Fruit fly (Drosophila melanogaster) whole organism, embryonic: ENCODE results near the gene dob.

Experiments
- CG10543 ChIP-seq: fragments of 200-800 bp; sonication (Bioruptor generic); optimal IDR thresholded peaks from 3 replicates; lab custom pipeline; 2017; ENCODE audit warnings: missing biosample characterization, mild to moderate bottlenecking, missing genetic modification characterization, moderate library complexity
- CG13894 ChIP-seq: fragments of 200-800 bp; sonication (Bioruptor generic); optimal IDR thresholded peaks from 3 replicates; lab custom pipeline; 2018; ENCODE audit warnings: missing biosample characterization, mild to moderate bottlenecking, missing genetic modification characterization, moderate library complexity
- CG16779 ChIP-seq: fragments of 200-800 bp; sonication (Bioruptor generic); IDR thresholded peaks from 2 replicates; pipeline ENCODE4 v1.3.6; 2022; ENCODE audit warnings: missing biosample characterization, missing genetic modification characterization
- CG17328 ChIP-seq: fragments of 200-800 bp; sonication (Bioruptor generic); IDR thresholded peaks from 2 replicates; pipeline ENCODE4 v1.3.6; 2022; ENCODE audit warnings: missing biosample characterization, missing genetic modification characterization
- CG17612 ChIP-seq: fragments of 200-800 bp; sonication (Bioruptor generic); IDR thresholded peaks from 2 replicates; pipeline ENCODE4 v1.3.6; 2022; ENCODE audit warnings: missing biosample characterization, missing genetic modification characterization
- CG30431 ChIP-seq: fragments of 200-800 bp; sonication (Bioruptor generic); optimal IDR thresholded peaks from 2 replicates; lab custom pipeline; 2017; ENCODE audit warnings: missing biosample characterization, missing genetic modification characterization
- CG34376 ChIP-seq: fragments of 200-800 bp; sonication (Bioruptor generic); optimal IDR thresholded peaks from 2 replicates; lab custom pipeline; 2018; ENCODE audit warnings: missing biosample characterization, mild to moderate bottlenecking, missing genetic modification characterization
- CG4617 ChIP-seq: fragments of 200-800 bp; sonication (Bioruptor generic); optimal IDR thresholded peaks from 3 replicates; lab custom pipeline; 2016; ENCODE audit warnings: missing biosample characterization, missing genetic modification characterization, borderline replicate concordance
- CG4707 ChIP-seq: fragments of 200-800 bp; sonication (Bioruptor generic); optimal IDR thresholded peaks from 2 replicates; lab custom pipeline; 2018; ENCODE audit warnings: missing biosample characterization, mild to moderate bottlenecking, missing genetic modification characterization, moderate library complexity
- CG6654 ChIP-seq: fragments of 200-800 bp; sonication (Bioruptor generic); optimal IDR thresholded peaks from 2 replicates; lab custom pipeline; 2017; ENCODE audit warnings: missing biosample characterization, mild to moderate bottlenecking, missing genetic modification characterization
- CG7271 ChIP-seq: fragments of 200-800 bp; sonication (Bioruptor generic); optimal IDR thresholded peaks from 2 replicates; lab custom pipeline; 2018; ENCODE audit warnings: missing biosample characterization, mild to moderate bottlenecking, missing genetic modification characterization, moderate library complexity
- D19B ChIP-seq: fragments of 200-800 bp; sonication (Bioruptor generic); optimal IDR thresholded peaks from 2 replicates; lab custom pipeline; 2017; ENCODE audit warnings: missing biosample characterization, mild to moderate bottlenecking, missing genetic modification characterization
- Deaf1 ChIP-seq: fragments of 200-800 bp; optimal IDR thresholded peaks from 3 replicates; lab custom pipeline; 2019; ENCODE audit warnings: missing biosample characterization, mild to moderate bottlenecking, missing genetic modification characterization, moderate library complexity
- Doc3 ChIP-seq: fragments of 200-800 bp; sonication (Bioruptor generic); IDR thresholded peaks from 3 replicates; pipeline ENCODE4 v1.3.6; 2022; ENCODE audit warnings: missing biosample characterization, missing genetic modification characterization; ENCODE audit not compliant: partially characterized antibody
- Dref ChIP-seq: fragments of 200-800 bp; sonication (Bioruptor generic); IDR thresholded peaks from 2 replicates; pipeline ENCODE4 v1.3.6; 2022; ENCODE audit warnings: missing biosample characterization, missing genetic modification characterization
- Hmx ChIP-seq: fragments of 200-800 bp; sonication (Bioruptor generic); optimal IDR thresholded peaks from 2 replicates; lab custom pipeline; 2016; ENCODE audit warnings: missing biosample characterization, missing genetic modification characterization
- MTF-1 ChIP-seq: fragments of 200-800 bp; sonication (Bioruptor generic); optimal IDR thresholded peaks from 2 replicates; lab custom pipeline; 2018; ENCODE audit warnings: missing biosample characterization, mild to moderate bottlenecking, missing genetic modification characterization, borderline replicate concordance
- Max ChIP-seq: fragments of 200-800 bp; sonication (Bioruptor generic); optimal IDR thresholded peaks from 2 replicates; lab custom pipeline; 2016; ENCODE audit warnings: missing biosample characterization, mild to moderate bottlenecking, missing genetic modification characterization
- Mes4 ChIP-seq: fragments of 200-800 bp; sonication (Bioruptor generic); optimal IDR thresholded peaks from 2 replicates; lab custom pipeline; 2016; ENCODE audit warnings: missing biosample characterization, missing genetic modification characterization
- Mrtf ChIP-seq: fragments of 200-800 bp; sonication (Bioruptor generic); IDR thresholded peaks from 3 replicates; pipeline ENCODE4 v1.3.6; 2022; ENCODE audit warnings: missing biosample characterization, missing genetic modification characterization
- Nf-YA ChIP-seq: fragments of 200-800 bp; sonication (Bioruptor generic); IDR thresholded peaks from 2 replicates; pipeline ENCODE4 v1.3.6; 2022; ENCODE audit warnings: missing biosample characterization, missing genetic modification characterization
- Nf-YC ChIP-seq: fragments of 200-800 bp; optimal IDR thresholded peaks from 3 replicates; lab custom pipeline; 2019; ENCODE audit warnings: missing biosample characterization, mild to moderate bottlenecking, missing genetic modification characterization, moderate library complexity
- Pdp1 ChIP-seq, 2 experiments: fragments of 200-800 bp; sonication (Bioruptor generic); optimal IDR thresholded peaks; 3 replicates each; lab custom pipeline; 2016; ENCODE audit warnings: missing biosample characterization in 2 of 2, missing genetic modification characterization in 2 of 2, mild to moderate bottlenecking in 1 of 2, moderate library complexity in 1 of 2
- az2 ChIP-seq: fragments of 200-800 bp; sonication (Bioruptor generic); optimal IDR thresholded peaks from 3 replicates; lab custom pipeline; 2016; ENCODE audit warnings: missing biosample characterization, missing genetic modification characterization
- bsh ChIP-seq, 2 experiments: fragments of 200-800 bp; sonication (Bioruptor generic); optimal IDR thresholded peaks; 2 replicates each; lab custom pipeline; 2017 to 2018; ENCODE audit warnings: mild to moderate bottlenecking in 2 of 2, missing biosample characterization in 2 of 2, missing genetic modification characterization in 2 of 2, moderate library complexity in 1 of 2
- chinmo ChIP-seq: fragments of 200-800 bp; sonication (Bioruptor generic); IDR thresholded peaks from 4 replicates; pipeline ENCODE4 v1.3.6; 2022; ENCODE audit warnings: missing biosample characterization, missing genetic modification characterization; ENCODE audit not compliant: partially characterized antibody
- chn ChIP-seq: fragments of 200-800 bp; sonication (Bioruptor generic); optimal IDR thresholded peaks from 2 replicates; lab custom pipeline; 2016; ENCODE audit warnings: missing biosample characterization, missing genetic modification characterization
- dati ChIP-seq: fragments of 200-800 bp; sonication (Bioruptor generic); IDR thresholded peaks from 2 replicates; pipeline ENCODE4 v1.3.6; 2022; ENCODE audit warnings: missing biosample characterization, missing genetic modification characterization
- eve ChIP-seq, 2 experiments: fragments of >200 bp; optimal IDR thresholded peaks; 2 replicates each; lab custom pipeline; 2017; ENCODE audit warnings: missing biosample characterization in 2 of 2, missing genetic modification characterization in 2 of 2
- kah ChIP-seq: fragments of 200-800 bp; sonication (Bioruptor generic); optimal IDR thresholded peaks from 2 replicates; lab custom pipeline; 2018; ENCODE audit warnings: missing biosample characterization, mild to moderate bottlenecking, missing genetic modification characterization
- mirr ChIP-seq: fragments of 200-800 bp; sonication (Bioruptor generic); optimal IDR thresholded peaks from 3 replicates; lab custom pipeline; 2018; ENCODE audit warnings: missing biosample characterization, mild to moderate bottlenecking, missing genetic modification characterization
- nom ChIP-seq: fragments of 200-800 bp; sonication (Bioruptor generic); optimal IDR thresholded peaks from 2 replicates; lab custom pipeline; 2017; ENCODE audit warnings: missing biosample characterization, missing genetic modification characterization, mild to moderate bottlenecking, moderate library complexity, missing genetic modification reagents
- rib ChIP-seq: fragments of 200-800 bp; sonication (Bioruptor generic); IDR thresholded peaks from 2 replicates; pipeline ENCODE4 v1.3.6; 2022; ENCODE audit warnings: missing biosample characterization, missing genetic modification characterization
- sd ChIP-seq: fragments of 200-800 bp; sonication (Bioruptor generic); optimal IDR thresholded peaks from 3 replicates; lab custom pipeline; 2018; ENCODE audit warnings: missing biosample characterization, mild to moderate bottlenecking, missing genetic modification characterization, moderate library complexity
- so ChIP-seq: fragments of 200-800 bp; sonication (Bioruptor generic); IDR thresholded peaks from 3 replicates; pipeline ENCODE4 v1.3.6; 2022; ENCODE audit warnings: missing biosample characterization, missing genetic modification characterization
- sr ChIP-seq: fragments of 200-800 bp; sonication (Bioruptor generic); IDR thresholded peaks from 3 replicates; pipeline ENCODE4 v1.3.6; 2022; ENCODE audit warnings: missing biosample characterization, missing genetic modification characterization
- unpg ChIP-seq: fragments of 200-800 bp; sonication (Bioruptor generic); optimal IDR thresholded peaks from 3 replicates; lab custom pipeline; 2018; ENCODE audit warnings: missing biosample characterization, mild to moderate bottlenecking, missing genetic modification characterization, moderate library complexity
- wdn ChIP-seq: fragments of 200-800 bp; sonication (Bioruptor generic); IDR thresholded peaks from 2 replicates; pipeline ENCODE4 v1.3.6; 2022; ENCODE audit warnings: missing biosample characterization, missing genetic modification characterization
- wek ChIP-seq: fragments of 200-800 bp; sonication (Bioruptor generic); optimal IDR thresholded peaks from 3 replicates; lab custom pipeline; 2018; ENCODE audit warnings: missing biosample characterization, mild to moderate bottlenecking, missing genetic modification characterization, moderate library complexity

The dob gene

dm6 chrX:15079163-15079809 lies 12.5 kb downstream of the dob start (continued):
- TF ChIP-seq CG7271 (tag; lab: Kevin White, UChicago) (no peak), dati (GFP tag; lab: Robert Waterston, UW) (no peak), chinmo (0 out of 4 replicates have a peak, but pooled peaks have one; percentile 44), unpg (no peak), Doc3 (GFP tag; lab: Robert Waterston, UW) (no peak), Pdp1 (GFP tag; optimal IDR thresholded peaks at IDR 0.05; lab: Kevin White, UChicago) (peak in 1 of 2 experiments; percentile 65), CG17612 (GFP tag; lab: Robert Waterston, UW) (no peak), CG6654 (no peak), mirr (GFP tag; lab: Kevin White, UChicago) (no peak), eve (GFP tag; optimal IDR thresholded peaks at IDR 0.05; lab: Kevin White, UChicago) (peak in 1 of 2 experiments; percentile 25), sr (GFP tag; lab: Robert Waterston, UW) (no peak), CG16779 (GFP tag; lab: Robert Waterston, UW) (no peak), CG4707 (GFP tag; lab: Kevin White, UChicago) (no peak), wek (GFP tag; lab: Kevin White, UChicago) (no peak), kah (no peak), Dref (no peak), MTF-1 (no peak), CG17328 (GFP tag; lab: Robert Waterston, UW) (no peak), az2 (no peak), Mes4 (GFP tag; lab: Kevin White, UChicago) (no peak), wdn (GFP tag; lab: Robert Waterston, UW) (no peak), Max (GFP tag; lab: Kevin White, UChicago) (no peak), Nf-YA (GFP tag; lab: Robert Waterston, UW) (no peak), so (0 out of 3 replicates have a peak, but pooled peaks have one; percentile 21), CG34376 (GFP tag; lab: Kevin White, UChicago) (peak; percentile 60), CG10543 (GFP tag; lab: Kevin White, UChicago) (peak; percentile 19), Nf-YC (tag; lab: Kevin White, UChicago) (no peak), Mrtf (GFP tag; lab: Robert Waterston, UW) (no peak), Deaf1 (tag; lab: Kevin White, UChicago) (no peak), sd (tag; lab: Kevin White, UChicago) (peak; percentile 22), bsh (GFP tag; optimal IDR thresholded peaks at IDR 0.05; lab: Kevin White, UChicago) (peak in 1 of 2 experiments; percentile 18), rib (GFP tag; lab: Robert Waterston, UW) (no peak), CG4617 (GFP tag; lab: Kevin White, UChicago) (no peak), CG30431 (GFP tag; lab: Kevin White, UChicago) (no peak)

dm6 chrX:15079945-15080344 lies 13.1 kb downstream of the dob start:
- TF ChIP-seq Doc3 (GFP tag; lab: Robert Waterston, UW) (no peak), Hmx (GFP tag; lab: Kevin White, UChicago) (no peak), nom (peak; percentile 93), D19B (GFP tag; lab: Kevin White, UChicago) (peak; percentile 2), chn (no peak), CG13894 (tag; lab: Kevin White, UChicago) (peak; percentile 28), bsh (GFP tag; optimal IDR thresholded peaks at IDR 0.05; lab: Kevin White, UChicago) (peak in 1 of 2 experiments; percentile 17)
